Worm (Caenorhabditis elegans): ENCODE measurements around the gene nhr-205.

The nhr-205 gene

ce11 chrV:10120898-10121297 is 39.3 kb upstream of the nhr-205 start, which contains the start of gene srxa-18:
Gene srxa-18, minus strand, starts transcription at chrV:10120997.
- TF ChIP-seq unc-39 (tag; optimal IDR thresholded peaks at IDR 0.05) (no peak), mab-5 (tag; optimal IDR thresholded peaks at IDR 0.05) (no peak), drap-1 (GFP tag; optimal IDR thresholded peaks at IDR 0.05) (no peak), hlh-1 (tag; optimal IDR thresholded peaks at IDR 0.05) (no peak), lin-32 (GFP tag; optimal IDR thresholded peaks at IDR 0.05) (no peak), unc-62 (GFP tag; optimal IDR thresholded peaks at IDR 0.05) (no peak), pha-4 (tag; optimal IDR thresholded peaks at IDR 0.05) (no peak), flh-1 (GFP tag; optimal IDR thresholded peaks at IDR 0.05) (no peak), mls-2 (tag; optimal IDR thresholded peaks at IDR 0.05) (no peak), tbx-8 (GFP tag; optimal IDR thresholded peaks at IDR 0.05) (no peak), elt-3 (tag; optimal IDR thresholded peaks at IDR 0.05) (no peak), ces-1 (GFP tag; optimal IDR thresholded peaks at IDR 0.05) (no peak)

ce11 chrV:10117465-10117864 is 35.9 kb upstream of the nhr-205 start, which contains the start of gene C08B6.5:
Gene C08B6.5, plus strand, starts transcription at chrV:10117765.
- no peak for TF ChIP-seq mab-5 (tag; optimal IDR thresholded peaks at IDR 0.05)
- TF ChIP-seq nhr-237 (tag; optimal IDR thresholded peaks at IDR 0.05) = no peak
- TF ChIP-seq mls-2 (tag; optimal IDR thresholded peaks at IDR 0.05) = no peak
- no peak for TF ChIP-seq lsy-2 (tag; optimal IDR thresholded peaks at IDR 0.05)
- TF ChIP-seq sem-2 (GFP tag; optimal IDR thresholded peaks at IDR 0.05) = no peak
- no peak for TF ChIP-seq zip-8 (tag; optimal IDR thresholded peaks at IDR 0.05)
- TF ChIP-seq snpc-4 (tag; optimal IDR thresholded peaks at IDR 0.05) = no peak
- no peak for TF ChIP-seq unc-39 (tag; optimal IDR thresholded peaks at IDR 0.05)
- TF ChIP-seq ceh-39 (tag; optimal IDR thresholded peaks at IDR 0.05) = no peak

ce11 chrV:10114329-10114728 is 32.8 kb upstream of the nhr-205 start, which contains the start of gene cht-5:
Gene cht-5, plus strand, starts transcription at chrV:10114629.
- no peak for TF ChIP-seq zip-8 (tag; optimal IDR thresholded peaks at IDR 0.05)
- TF ChIP-seq ces-1 (GFP tag; optimal IDR thresholded peaks at IDR 0.05) = no peak
- no peak for TF ChIP-seq lin-32 (GFP tag; optimal IDR thresholded peaks at IDR 0.05)
- no peak for TF ChIP-seq elt-3 (tag; optimal IDR thresholded peaks at IDR 0.05)
- no peak for TF ChIP-seq mab-5 (tag; optimal IDR thresholded peaks at IDR 0.05)
- TF ChIP-seq lsy-2 (tag; optimal IDR thresholded peaks at IDR 0.05) = no peak
- TF ChIP-seq sptf-1 (tag; optimal IDR thresholded peaks at IDR 0.05) = no peak
- no peak for TF ChIP-seq ceh-39 (tag; optimal IDR thresholded peaks at IDR 0.05)
- TF ChIP-seq mls-2 (tag; optimal IDR thresholded peaks at IDR 0.05) = no peak
- no peak for TF ChIP-seq M03D4.4 (tag; optimal IDR thresholded peaks at IDR 0.05)
- TF ChIP-seq snpc-4 (tag; optimal IDR thresholded peaks at IDR 0.05) = no peak
- no peak for TF ChIP-seq drap-1 (GFP tag; optimal IDR thresholded peaks at IDR 0.05)
- no peak for TF ChIP-seq ceh-43 (GFP tag; optimal IDR thresholded peaks at IDR 0.05)
- no peak for TF ChIP-seq nhr-76 (tag; optimal IDR thresholded peaks at IDR 0.05)
- TF ChIP-seq ceh-83 (GFP tag; optimal IDR thresholded peaks at IDR 0.05) = no peak
- TF ChIP-seq mep-1 (tag; optimal IDR thresholded peaks at IDR 0.05) = no peak
- no peak for TF ChIP-seq cnd-1 (tag; optimal IDR thresholded peaks at IDR 0.05)
- TF ChIP-seq ham-2 (GFP tag; optimal IDR thresholded peaks at IDR 0.05) = no peak
- no peak for TF ChIP-seq lin-13 (tag; optimal IDR thresholded peaks at IDR 0.05)
- no peak for TF ChIP-seq unc-62 (GFP tag; optimal IDR thresholded peaks at IDR 0.05)

- TF ChIP-seq mab-5 (tag; optimal IDR thresholded peaks at IDR 0.05) (no peak), snpc-4 (tag; optimal IDR thresholded peaks at IDR 0.05) (no peak)
Measured at ce11 chrV:10112187-10112586, 30.6 kb upstream of the nhr-205 start, which contains the start of gene C08B6.3. Gene C08B6.3, minus strand, starts transcription at chrV:10112287.

ce11 chrV:10111129-10111528 is 29.6 kb upstream of the nhr-205 start:
- TF ChIP-seq mab-5 (tag; optimal IDR thresholded peaks at IDR 0.05) (no peak), ceh-43 (GFP tag; optimal IDR thresholded peaks at IDR 0.05) (no peak), lin-32 (GFP tag; optimal IDR thresholded peaks at IDR 0.05) (no peak), M03D4.4 (tag; optimal IDR thresholded peaks at IDR 0.05) (no peak), nhr-2 (tag; optimal IDR thresholded peaks at IDR 0.05) (no peak), snpc-4 (tag; optimal IDR thresholded peaks at IDR 0.05) (no peak), nhr-28 (tag; optimal IDR thresholded peaks at IDR 0.05) (no peak), sptf-1 (tag; optimal IDR thresholded peaks at IDR 0.05) (no peak), nhr-12 (tag; optimal IDR thresholded peaks at IDR 0.05) (no peak), flh-1 (GFP tag; optimal IDR thresholded peaks at IDR 0.05) (no peak), lin-13 (tag; optimal IDR thresholded peaks at IDR 0.05) (no peak), pha-4 (tag; optimal IDR thresholded peaks at IDR 0.05) (no peak), bed-3 (GFP tag; optimal IDR thresholded peaks at IDR 0.05) (no peak), ztf-11 (tag; optimal IDR thresholded peaks at IDR 0.05) (no peak), blmp-1 (tag; optimal IDR thresholded peaks at IDR 0.05) (no peak), unc-39 (tag; optimal IDR thresholded peaks at IDR 0.05) (no peak), unc-62 (GFP tag; optimal IDR thresholded peaks at IDR 0.05) (no peak)

Measured in whole organism, mixed stage, embryonic.